Worm (Caenorhabditis elegans) whole organism, late embryonic: Measurements from ENCODE around the gene metl-13.

Experiments used
- C38D4.7 ChIP-seq: fragments of 200-800 bp; sonication (Bioruptor generic); optimal IDR thresholded peaks from 2 replicates; lab custom pipeline; 2018; ENCODE audit warnings: mild to moderate bottlenecking, missing genetic modification characterization, moderate library complexity, missing compliant biosample characterization
- ama-1 ChIP-seq: fragments of 150-350 bp; optimal IDR thresholded peaks from 2 replicates; lab custom pipeline; 2014
- elt-2 ChIP-seq: sonication (generic microtip); optimal IDR thresholded peaks from 2 replicates; lab custom pipeline; 2016; ENCODE audit warnings: missing genetic modification reagents, missing genetic modification characterization, missing compliant biosample characterization
- fax-1 ChIP-seq: sonication (generic microtip); optimal IDR thresholded peaks from 2 replicates; lab custom pipeline; 2016; ENCODE audit warnings: missing genotype, missing genetic modification characterization, missing compliant biosample characterization
- fkh-10 ChIP-seq: fragments of 150-350 bp; optimal IDR thresholded peaks from 2 replicates; lab custom pipeline; 2014; ENCODE audit warnings: missing biosample characterization, missing genetic modification reagents, missing genetic modification characterization
- nfya-1 ChIP-seq: sonication (generic microtip); optimal IDR thresholded peaks from 2 replicates; lab custom pipeline; 2017; ENCODE audit warnings: missing genetic modification characterization, mild to moderate bottlenecking, missing compliant biosample characterization, antibody characterized with exemption, moderate library complexity
- nhr-11 ChIP-seq: fragments of 150-350 bp; optimal IDR thresholded peaks from 2 replicates; lab custom pipeline; 2014; ENCODE audit warnings: missing biosample characterization, missing genetic modification characterization
- pqm-1 ChIP-seq: sonication (generic microtip); optimal IDR thresholded peaks from 2 replicates; lab custom pipeline; 2016; ENCODE audit warnings: missing genetic modification characterization, missing compliant biosample characterization
- unc-86 ChIP-seq: sonication (generic microtip); optimal IDR thresholded peaks from 2 replicates; lab custom pipeline; 2016; ENCODE audit warnings: missing genetic modification characterization, missing compliant biosample characterization

- TF ChIP-seq elt-2 (tag; lab: Kevin White, UChicago): no peak
- TF ChIP-seq C38D4.7: no peak
- no peak for TF ChIP-seq nhr-11
- TF ChIP-seq ama-1 (lab: Kevin White, UChicago): no peak
- TF ChIP-seq fkh-10: no peak
- TF ChIP-seq fax-1: no peak
- no peak for TF ChIP-seq nfya-1 (tag; lab: Kevin White, UChicago)
- no peak for TF ChIP-seq pqm-1 (tag; lab: Kevin White, UChicago)
- TF ChIP-seq unc-86: no peak
Observed at ce11 chrIV:6652479-6653022, 17.7 kb downstream of the metl-13 start.
